Worm (Caenorhabditis elegans): Measurements from ENCODE around the gene C08F8.2.

ce11 chrIV:11109771-11110170 is 41.0 kb upstream of the C08F8.2 start, which contains the start of gene pigk-1:
- TF ChIP-seq W03F9.2 (tag; optimal IDR thresholded peaks at IDR 0.05) (no peak), dao-5 (tag; optimal IDR thresholded peaks at IDR 0.05) (no peak)

Data from whole organism, L4/young adult.